Worm (Caenorhabditis elegans): Measurements from ENCODE around the gene R04B5.6.

The R04B5.6 gene

DNA sequence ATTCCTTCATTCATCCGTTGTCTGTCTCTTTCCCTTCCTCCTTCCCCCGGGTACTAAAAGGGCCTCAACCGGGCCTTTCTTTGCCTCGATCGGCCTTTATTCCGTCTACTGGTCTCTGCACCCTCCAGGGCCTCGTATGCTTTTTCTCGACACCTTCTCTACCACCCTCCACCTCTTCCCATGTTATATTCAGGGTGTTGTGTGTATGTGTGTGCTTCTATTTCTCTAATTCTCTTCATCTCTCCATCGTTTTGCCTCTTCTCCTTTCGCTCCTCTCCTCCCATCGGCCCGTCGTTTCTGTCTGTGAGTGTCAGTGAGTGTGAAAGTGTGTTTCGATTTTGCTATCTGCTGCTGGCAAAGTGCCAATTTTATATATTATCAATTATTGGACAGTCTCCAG is 45.1 kb upstream of the R04B5.6 start:
- TF ChIP-seq ama-1 (optimal IDR thresholded peaks at IDR 0.05) (no peak), ama-1 (GFP tag; optimal IDR thresholded peaks at IDR 0.05) (no peak), F39B2.1 (GFP tag; IDR thresholded peaks at IDR 0.05) (no peak), egrh-3 (GFP tag; IDR thresholded peaks at IDR 0.05) (peak; percentile 48), rcor-1 (GFP tag; IDR thresholded peaks at IDR 0.05) (no peak), hlh-26 (GFP tag; conservative IDR thresholded peaks at IDR 0.05) (no peak), nhr-120 (GFP tag; IDR thresholded peaks at IDR 0.05) (no peak), dpl-1 (GFP tag; optimal IDR thresholded peaks at IDR 0.05) (no peak), madf-6 (GFP tag; IDR thresholded peaks at IDR 0.05) (no peak), C17E4.6 (GFP tag; IDR thresholded peaks at IDR 0.05) (no peak), efl-1 (GFP tag; optimal IDR thresholded peaks at IDR 0.05) (no peak), snpc-4 (GFP tag; optimal IDR thresholded peaks at IDR 0.05) (no peak), snpc-4 (tag; optimal IDR thresholded peaks at IDR 0.05) (peak in 2 of 4 experiments; percentile 31 to 48), F22D6.2 (tag; optimal IDR thresholded peaks at IDR 0.05) (no peak), gei-17 (GFP tag; optimal IDR thresholded peaks at IDR 0.05) (peak; percentile 22), Y67H2A.10 (GFP tag; conservative IDR thresholded peaks at IDR 0.05) (no peak), K11D2.4 (GFP tag; IDR thresholded peaks at IDR 0.05) (0 out of 2 replicates have a peak, but pooled peaks have one; percentile 33), B0336.3 (GFP tag; IDR thresholded peaks at IDR 0.05) (peak; percentile 69), D2030.7 (GFP tag; IDR thresholded peaks at IDR 0.05) (no peak), egl-18 (GFP tag; IDR thresholded peaks at IDR 0.05) (no peak), F57A8.1 (GFP tag; optimal IDR thresholded peaks at IDR 0.05) (no peak), mcd-1 (GFP tag; IDR thresholded peaks at IDR 0.05) (peak; percentile 59), pbrm-1 (GFP tag; IDR thresholded peaks at IDR 0.05) (0 out of 2 replicates have a peak, but pooled peaks have one; percentile 36), let-526 (GFP tag; IDR thresholded peaks at IDR 0.05) (0 out of 2 replicates have a peak, but pooled peaks have one; percentile 65), somi-1 (GFP tag; optimal IDR thresholded peaks at IDR 0.05) (no peak), sdz-38 (tag; optimal IDR thresholded peaks at IDR 0.05) (no peak), unc-130 (GFP tag; optimal IDR thresholded peaks at IDR 0.05) (no peak), T07F8.4 (tag; optimal IDR thresholded peaks at IDR 0.05) (no peak), him-1 (tag; optimal IDR thresholded peaks at IDR 0.05) (no peak), mxl-1 (tag; optimal IDR thresholded peaks at IDR 0.05) (no peak), lin-54 (GFP tag; optimal IDR thresholded peaks at IDR 0.05) (peak; percentile 36), repo-1 (tag; optimal IDR thresholded peaks at IDR 0.05) (no peak), lin-26 (GFP tag; IDR thresholded peaks at IDR 0.05) (no peak), egl-44 (GFP tag; IDR thresholded peaks at IDR 0.05) (0 out of 2 replicates have a peak, but pooled peaks have one; percentile 44), attf-5 (GFP tag; optimal IDR thresholded peaks at IDR 0.05) (peak; percentile 32), let-607 (tag; optimal IDR thresholded peaks at IDR 0.05) (peak in 1 of 2 experiments; percentile 27), akir-1 (GFP tag; optimal IDR thresholded peaks at IDR 0.05) (no peak), rpc-1 (optimal IDR thresholded peaks at IDR 0.05) (no peak), rpc-1 (tag; optimal IDR thresholded peaks at IDR 0.05) (no peak), F23B12.7 (tag; optimal IDR thresholded peaks at IDR 0.05; ENCODE audit: insufficient read depth) (no peak), Y53F4B.3 (GFP tag; IDR thresholded peaks at IDR 0.05) (no peak), attf-6 (GFP tag; IDR thresholded peaks at IDR 0.05) (no peak), nfyb-1 (GFP tag; IDR thresholded peaks at IDR 0.05) (0 out of 2 replicates have a peak, but pooled peaks have one; percentile 55), cebp-2 (GFP tag; IDR thresholded peaks at IDR 0.05) (no peak), ztf-6 (GFP tag; IDR thresholded peaks at IDR 0.05) (no peak), F37B4.10 (GFP tag; IDR thresholded peaks at IDR 0.05) (no peak), ztf-18 (tag; optimal IDR thresholded peaks at IDR 0.05) (peak; percentile 19), hlh-12 (tag; optimal IDR thresholded peaks at IDR 0.05) (no peak), ceh-91 (GFP tag; IDR thresholded peaks at IDR 0.05) (no peak), nhr-80 (tag; optimal IDR thresholded peaks at IDR 0.05) (peak; percentile 76), sea-2 (GFP tag; IDR thresholded peaks at IDR 0.05) (no peak)

Measured in whole organism, young adult.